Comparison of ENCODE assay signal across 3 fruit fly cellular contexts in genomic region chr2L:10413251-10414127, dm6.
A peak's percentile ranks its signal among the peaks of the same experiment; 100 is the strongest.
TF ChIP-seq lines count a peak whose summit lies in the region.

Gene CG5355 (minus strand): TSS chr2L:10413463.
Gene Klp31E (plus strand): TSS chr2L:10414017.

TF ChIP-seq in whole organism, adult, 20 proteins besides CTCF, POLR2A, EP300 and RAD21 (continued from another document):
- TF ChIP-seq cic (GFP tag; optimal IDR thresholded peaks at IDR 0.05; lab: Kevin White, UChicago) (no peak), CG12768 (GFP tag; optimal IDR thresholded peaks at IDR 0.05; lab: Kevin White, UChicago) (peak; percentile 61)

TF ChIP-seq in whole organism, embryonic, 481 proteins besides CTCF, POLR2A, EP300 and RAD21 (continued from another document and continues in another):
- TF ChIP-seq fu2 (GFP tag; optimal IDR thresholded peaks at IDR 0.05; lab: Kevin White, UChicago): no peak
- TF ChIP-seq Ssrp (tag; optimal IDR thresholded peaks at IDR 0.05; lab: Kevin White, UChicago): peak; percentile 77
- TF ChIP-seq shn (GFP tag; optimal IDR thresholded peaks at IDR 0.05; lab: Kevin White, UChicago): peak; percentile 20
- TF ChIP-seq Sry-δ (GFP tag; optimal IDR thresholded peaks at IDR 0.05; lab: Kevin White, UChicago): peak; percentile 69
- TF ChIP-seq ro (GFP tag; IDR thresholded peaks at IDR 0.05; lab: Robert Waterston, UW): no peak
- no peak for TF ChIP-seq CG8478 (optimal IDR thresholded peaks at IDR 0.05; lab: Kevin White, UChicago)
- TF ChIP-seq CG11696 (GFP tag; IDR thresholded peaks at IDR 0.05; lab: Robert Waterston, UW): peak; percentile 61; the same call in 1 of the 2 replicates
- peak; percentile 73 for TF ChIP-seq CG15601 (tag; optimal IDR thresholded peaks at IDR 0.05; lab: Kevin White, UChicago)
- peak; percentile 76 for TF ChIP-seq bbx (GFP tag; IDR thresholded peaks at IDR 0.05; lab: Robert Waterston, UW; ENCODE audit: partially characterized antibody)
- no peak for TF ChIP-seq CG1832 (GFP tag; optimal IDR thresholded peaks at IDR 0.05; lab: Kevin White, UChicago)
- TF ChIP-seq H15 (GFP tag; IDR thresholded peaks at IDR 0.05; lab: Robert Waterston, UW): no peak
- TF ChIP-seq Awh (GFP tag; IDR thresholded peaks at IDR 0.05; lab: Robert Waterston, UW): no peak
- no peak for TF ChIP-seq luna (GFP tag; optimal IDR thresholded peaks at IDR 0.05; lab: Kevin White, UChicago)
- TF ChIP-seq CG8281 (tag; optimal IDR thresholded peaks at IDR 0.05; lab: Kevin White, UChicago): no peak
- TF ChIP-seq pnt (GFP tag; optimal IDR thresholded peaks at IDR 0.05; lab: Kevin White, UChicago): peak; percentile 5
- TF ChIP-seq eve (GFP tag; optimal IDR thresholded peaks at IDR 0.05; lab: Kevin White, UChicago): no peak
- no peak for TF ChIP-seq psq (GFP tag; optimal IDR thresholded peaks at IDR 0.05; lab: Kevin White, UChicago)
- TF ChIP-seq nerfin-2 (GFP tag; IDR thresholded peaks at IDR 0.05; lab: Robert Waterston, UW; ENCODE audit: partially characterized antibody): no peak
- TF ChIP-seq pfk (GFP tag; optimal IDR thresholded peaks at IDR 0.05; lab: Kevin White, UChicago): peak; percentile 41
- no peak for TF ChIP-seq GATAe (GFP tag; conservative IDR thresholded peaks at IDR 0.05; lab: Robert Waterston, UW)
- peak; percentile 87 for TF ChIP-seq nmo (GFP tag; optimal IDR thresholded peaks at IDR 0.05; lab: Kevin White, UChicago)
- TF ChIP-seq ems (GFP tag; optimal IDR thresholded peaks at IDR 0.05; lab: Kevin White, UChicago): peak; percentile 46
- peak; percentile 59 for TF ChIP-seq CG31224 (GFP tag; IDR thresholded peaks at IDR 0.05; lab: Robert Waterston, UW)
- TF ChIP-seq CG18764 (GFP tag; optimal IDR thresholded peaks at IDR 0.05; lab: Kevin White, UChicago): no peak
- TF ChIP-seq CG6272 (GFP tag; IDR thresholded peaks at IDR 0.05; lab: Robert Waterston, UW): no peak; the same call in none of the 2 replicates
- TF ChIP-seq CG18619 (GFP tag; optimal IDR thresholded peaks at IDR 0.05; lab: Kevin White, UChicago): peak; percentile 75
- TF ChIP-seq CG6791 (GFP tag; IDR thresholded peaks at IDR 0.05; lab: Robert Waterston, UW; ENCODE audit: partially characterized antibody): peak; percentile 57; the same call in 1 of the 3 replicates
- no peak for TF ChIP-seq gt (GFP tag; IDR thresholded peaks at IDR 0.05; lab: Robert Waterston, UW)
- peak; percentile 43; the same call in 1 of the 2 replicates for TF ChIP-seq CG14667 (GFP tag; IDR thresholded peaks at IDR 0.05; lab: Robert Waterston, UW)
- no peak for TF ChIP-seq ash1 (GFP tag; optimal IDR thresholded peaks at IDR 0.05; lab: Kevin White, UChicago)
- no peak for TF ChIP-seq Ravus (GFP tag; IDR thresholded peaks at IDR 0.05; lab: Robert Waterston, UW)
- TF ChIP-seq C15 (GFP tag; IDR thresholded peaks at IDR 0.05; lab: Robert Waterston, UW): no peak
- TF ChIP-seq zen (tag; optimal IDR thresholded peaks at IDR 0.05; lab: Kevin White, UChicago): peak; percentile 71
- TF ChIP-seq tup (GFP tag; optimal IDR thresholded peaks at IDR 0.05; lab: Kevin White, UChicago): no peak
- peak; percentile 24 for TF ChIP-seq CG8290 (GFP tag; optimal IDR thresholded peaks at IDR 0.05; lab: Kevin White, UChicago)
- no peak for TF ChIP-seq CG8290 (tag; optimal IDR thresholded peaks at IDR 0.05; lab: Kevin White, UChicago)
- peak; percentile 64 for TF ChIP-seq fd96Cb (tag; optimal IDR thresholded peaks at IDR 0.05; lab: Kevin White, UChicago)
- peak; percentile 49; the same call in 1 of the 3 replicates for TF ChIP-seq CG7357 (GFP tag; IDR thresholded peaks at IDR 0.05; lab: Robert Waterston, UW)
- no peak for TF ChIP-seq cad (GFP tag; optimal IDR thresholded peaks at IDR 0.05; lab: Kevin White, UChicago)
- TF ChIP-seq ac (GFP tag; optimal IDR thresholded peaks at IDR 0.05; lab: Kevin White, UChicago): peak; percentile 15
- TF ChIP-seq CG10654 (GFP tag; optimal IDR thresholded peaks at IDR 0.05; lab: Kevin White, UChicago): peak; percentile 61
- TF ChIP-seq ttk (GFP tag; IDR thresholded peaks at IDR 0.05; lab: Robert Waterston, UW): no peak
- peak; percentile 56 for TF ChIP-seq bab2 (GFP tag; optimal IDR thresholded peaks at IDR 0.05; lab: Kevin White, UChicago)
- peak; percentile 74 for TF ChIP-seq ssp (GFP tag; IDR thresholded peaks at IDR 0.05; lab: Robert Waterston, UW)
- no peak for TF ChIP-seq CG12744 (GFP tag; optimal IDR thresholded peaks at IDR 0.05; lab: Kevin White, UChicago)
- no peak for TF ChIP-seq Dfd (GFP tag; optimal IDR thresholded peaks at IDR 0.05; lab: Kevin White, UChicago)
- TF ChIP-seq CG6175 (GFP tag; IDR thresholded peaks at IDR 0.05; lab: Robert Waterston, UW): no peak
- TF ChIP-seq fd64A (GFP tag; optimal IDR thresholded peaks at IDR 0.05; lab: Kevin White, UChicago): no peak
- peak; percentile 78 for TF ChIP-seq CG1603 (tag; optimal IDR thresholded peaks at IDR 0.05; lab: Kevin White, UChicago)
- TF ChIP-seq CG4404 (GFP tag; IDR thresholded peaks at IDR 0.05; lab: Robert Waterston, UW): no peak; the same call in 1 of the 2 replicates
- peak; percentile 49; the same call in 1 of the 3 replicates for TF ChIP-seq CG7963 (GFP tag; IDR thresholded peaks at IDR 0.05; lab: Robert Waterston, UW; ENCODE audit: partially characterized antibody)
- 0 out of 3 replicates have a peak, but pooled peaks have one; percentile 42 for TF ChIP-seq CG11456 (GFP tag; IDR thresholded peaks at IDR 0.05; lab: Robert Waterston, UW)
- peak; percentile 39 for TF ChIP-seq CG15514 (GFP tag; optimal IDR thresholded peaks at IDR 0.05; lab: Kevin White, UChicago)
- TF ChIP-seq Asciz (GFP tag; optimal IDR thresholded peaks at IDR 0.05; lab: Kevin White, UChicago): peak; percentile 64
- TF ChIP-seq z (GFP tag; IDR thresholded peaks at IDR 0.05; lab: Robert Waterston, UW): no peak
- no peak for TF ChIP-seq Hmx (GFP tag; optimal IDR thresholded peaks at IDR 0.05; lab: Kevin White, UChicago)
- peak; percentile 38 for TF ChIP-seq D19B (GFP tag; optimal IDR thresholded peaks at IDR 0.05; lab: Kevin White, UChicago)
- TF ChIP-seq HLH4C (GFP tag; IDR thresholded peaks at IDR 0.05; lab: Robert Waterston, UW; ENCODE audit: partially characterized antibody): peak; percentile 65
- no peak for TF ChIP-seq zf30C (GFP tag; optimal IDR thresholded peaks at IDR 0.05; lab: Kevin White, UChicago)
- TF ChIP-seq CG4282 (GFP tag; optimal IDR thresholded peaks at IDR 0.05; lab: Kevin White, UChicago): no peak
- 0 out of 2 replicates have a peak, but pooled peaks have one; percentile 25 for TF ChIP-seq CG32767 (GFP tag; IDR thresholded peaks at IDR 0.05; lab: Robert Waterston, UW)
- TF ChIP-seq seq (GFP tag; IDR thresholded peaks at IDR 0.05; lab: Robert Waterston, UW): 0 out of 2 replicates have a peak, but pooled peaks have one; percentile 8
- TF ChIP-seq HmgZ (tag; optimal IDR thresholded peaks at IDR 0.05; lab: Kevin White, UChicago): peak; percentile 25

TF ChIP-seq in whole organism, prepupa, 60 proteins besides CTCF, POLR2A, EP300 and RAD21 (continued from another document):
- peak; percentile 43 for TF ChIP-seq Blimp-1 (GFP tag; optimal IDR thresholded peaks at IDR 0.05; lab: Kevin White, UChicago)
- peak; percentile 47 for TF ChIP-seq cyc (GFP tag; optimal IDR thresholded peaks at IDR 0.05; lab: Kevin White, UChicago)
- TF ChIP-seq Ets96B (tag; optimal IDR thresholded peaks at IDR 0.05; lab: Kevin White, UChicago): peak; percentile 46
